Fruit fly (Drosophila melanogaster) whole organism, embryonic: Measurements from ENCODE around the gene CG32246.

Experiments
- CG11695 ChIP-seq: fragments of 200-800 bp; sonication (Bioruptor generic); IDR thresholded peaks from 3 replicates; pipeline ENCODE4 v1.3.6; 2022; ENCODE audit warnings: missing biosample characterization, missing genetic modification characterization
- CG15696 ChIP-seq: fragments of 200-800 bp; sonication (Bioruptor generic); optimal IDR thresholded peaks from 2 replicates; lab custom pipeline; 2019; ENCODE audit warnings: missing biosample characterization, mild to moderate bottlenecking, missing genetic modification characterization, moderate library complexity
- CG17912 ChIP-seq: fragments of 200-800 bp; sonication (Bioruptor generic); optimal IDR thresholded peaks from 2 replicates; lab custom pipeline; 2018; ENCODE audit warnings: missing biosample characterization, mild to moderate bottlenecking, missing genetic modification characterization
- CG1832 ChIP-seq: fragments of 200-800 bp; sonication (Bioruptor generic); optimal IDR thresholded peaks from 2 replicates; lab custom pipeline; 2017; ENCODE audit warnings: missing biosample characterization, mild to moderate bottlenecking, missing genetic modification characterization, inconsistent platforms
- CG18599 ChIP-seq: fragments of 200-800 bp; sonication (Bioruptor generic); optimal IDR thresholded peaks from 3 replicates; lab custom pipeline; 2017; ENCODE audit warnings: missing biosample characterization, missing genetic modification characterization, mild to moderate bottlenecking, moderate library complexity, missing genetic modification reagents
- CG2116 ChIP-seq: fragments of 200-800 bp; sonication (Bioruptor generic); optimal IDR thresholded peaks from 3 replicates; lab custom pipeline; 2018; ENCODE audit warnings: missing biosample characterization, mild to moderate bottlenecking, missing genetic modification characterization
- CG31388 ChIP-seq: fragments of 200-800 bp; sonication (Bioruptor generic); optimal IDR thresholded peaks from 2 replicates; lab custom pipeline; 2016; ENCODE audit warnings: missing biosample characterization, missing genetic modification characterization
- CG3847 ChIP-seq: fragments of 200-800 bp; sonication (Bioruptor generic); IDR thresholded peaks from 2 replicates; pipeline ENCODE4 v1.3.6; 2022; ENCODE audit warnings: missing biosample characterization, missing genetic modification characterization
- CG3995 ChIP-seq: fragments of 200-800 bp; sonication (Bioruptor generic); optimal IDR thresholded peaks from 3 replicates; lab custom pipeline; 2016; ENCODE audit warnings: missing biosample characterization, missing genetic modification characterization
- CG4360 ChIP-seq: fragments of 200-800 bp; sonication (Bioruptor generic); IDR thresholded peaks from 2 replicates; pipeline ENCODE4 v1.3.6; 2022; ENCODE audit warnings: missing biosample characterization, missing genetic modification characterization
- CG4707 ChIP-seq: fragments of 200-800 bp; sonication (Bioruptor generic); optimal IDR thresholded peaks from 2 replicates; lab custom pipeline; 2018; ENCODE audit warnings: missing biosample characterization, mild to moderate bottlenecking, missing genetic modification characterization, moderate library complexity
- CG6254 ChIP-seq: fragments of 200-800 bp; sonication (Bioruptor generic); optimal IDR thresholded peaks from 3 replicates; lab custom pipeline; 2017; ENCODE audit warnings: mild to moderate bottlenecking, missing biosample characterization, missing genetic modification reagents, missing genetic modification characterization
- CG9876 ChIP-seq: fragments of 200-800 bp; sonication (Bioruptor generic); optimal IDR thresholded peaks from 2 replicates; lab custom pipeline; 2016; ENCODE audit warnings: missing biosample characterization, missing genetic modification characterization
- CTCF ChIP-seq: fragments of 200-800 bp; sonication (Bioruptor generic); optimal IDR thresholded peaks from 2 replicates; lab custom pipeline; 2017; ENCODE audit warnings: missing biosample characterization, mild to moderate bottlenecking, missing genetic modification characterization, moderate library complexity
- Dll ChIP-seq: fragments of 200-800 bp; sonication (Bioruptor generic); IDR thresholded peaks from 4 replicates; pipeline ENCODE4 v1.3.6; 2022; ENCODE audit warnings: missing biosample characterization, missing genetic modification characterization; ENCODE audit not compliant: partially characterized antibody
- Dp ChIP-seq: fragments of 200-800 bp; sonication (Bioruptor generic); optimal IDR thresholded peaks from 2 replicates; lab custom pipeline; 2018; ENCODE audit warnings: missing biosample characterization, mild to moderate bottlenecking, missing genetic modification characterization, moderate library complexity
- Ets97D ChIP-seq: fragments of 200-800 bp; sonication (Bioruptor generic); optimal IDR thresholded peaks from 3 replicates; lab custom pipeline; 2016; ENCODE audit warnings: missing biosample characterization, missing genetic modification characterization
- Gsc ChIP-seq: fragments of 200-800 bp; sonication (Bioruptor generic); IDR thresholded peaks from 2 replicates; pipeline ENCODE4 v1.3.6; 2022; ENCODE audit warnings: missing biosample characterization, missing genetic modification characterization
- Hey ChIP-seq: fragments of 200-800 bp; sonication (Bioruptor generic); optimal IDR thresholded peaks from 3 replicates; lab custom pipeline; 2018; ENCODE audit warnings: missing biosample characterization, mild to moderate bottlenecking, missing genetic modification characterization
- HmgD ChIP-seq: fragments of 200-800 bp; sonication (Bioruptor generic); optimal IDR thresholded peaks from 3 replicates; lab custom pipeline; 2016; ENCODE audit warnings: missing biosample characterization, missing genetic modification characterization
- Lhr ChIP-seq: fragments of 200-800 bp; sonication (Bioruptor generic); optimal IDR thresholded peaks from 3 replicates; lab custom pipeline; 2017; ENCODE audit warnings: mild to moderate bottlenecking, missing biosample characterization, missing genetic modification reagents, missing genetic modification characterization
- Med ChIP-seq: fragments of 200-800 bp; sonication (Bioruptor generic); peaks from one replicate; lab custom pipeline; 2016; ENCODE audit warnings: missing biosample characterization, missing genetic modification characterization, mild to moderate bottlenecking, inconsistent platforms, moderate library complexity
- Opbp ChIP-seq: fragments of 200-800 bp; sonication (Bioruptor generic); IDR thresholded peaks from 3 replicates; pipeline ENCODE4 v1.3.6; 2022; ENCODE audit warnings: missing biosample characterization, missing genetic modification characterization; ENCODE audit not compliant: partially characterized antibody
- Six4 ChIP-seq: fragments of 200-800 bp; sonication (Bioruptor generic); optimal IDR thresholded peaks from 2 replicates; lab custom pipeline; 2016; ENCODE audit warnings: missing biosample characterization, missing genetic modification characterization
- Spps ChIP-seq: fragments of 200-800 bp; sonication (Bioruptor generic); optimal IDR thresholded peaks from 2 replicates; lab custom pipeline; 2018; ENCODE audit warnings: missing biosample characterization, mild to moderate bottlenecking, missing genetic modification characterization
- Sry-δ ChIP-seq: fragments of 200-800 bp; sonication (Bioruptor generic); optimal IDR thresholded peaks from 2 replicates; lab custom pipeline; 2016; ENCODE audit warnings: missing biosample characterization, missing genetic modification characterization
- ara ChIP-seq: fragments of 200-800 bp; sonication (Bioruptor generic); IDR thresholded peaks from 2 replicates; pipeline ENCODE4 v1.3.6; 2022; ENCODE audit warnings: missing biosample characterization, missing genetic modification characterization
- ash1 ChIP-seq: fragments of 200-800 bp; sonication (Bioruptor generic); optimal IDR thresholded peaks from 2 replicates; lab custom pipeline; 2018; ENCODE audit warnings: missing biosample characterization, mild to moderate bottlenecking, missing genetic modification characterization
- da ChIP-seq: fragments of 200-800 bp; sonication (Bioruptor generic); optimal IDR thresholded peaks from 2 replicates; lab custom pipeline; 2016; ENCODE audit warnings: missing biosample characterization, missing genetic modification characterization
- dati ChIP-seq: fragments of 200-800 bp; sonication (Bioruptor generic); IDR thresholded peaks from 2 replicates; pipeline ENCODE4 v1.3.6; 2022; ENCODE audit warnings: missing biosample characterization, missing genetic modification characterization
- dm ChIP-seq: fragments of 200-800 bp; sonication (Bioruptor generic); optimal IDR thresholded peaks from 3 replicates; lab custom pipeline; 2016; ENCODE audit warnings: missing biosample characterization, missing genetic modification characterization
- emc ChIP-seq: fragments of 200-800 bp; sonication (Bioruptor generic); optimal IDR thresholded peaks from 2 replicates; lab custom pipeline; 2016; ENCODE audit warnings: missing biosample characterization, missing genetic modification characterization
- en ChIP-seq: fragments of 200-800 bp; sonication (Bioruptor generic); optimal IDR thresholded peaks from 2 replicates; lab custom pipeline; 2016; ENCODE audit warnings: missing biosample characterization, missing genetic modification characterization
- fd64A ChIP-seq: fragments of 200-800 bp; sonication (Bioruptor generic); optimal IDR thresholded peaks from 3 replicates; lab custom pipeline; 2018; ENCODE audit warnings: missing biosample characterization, mild to moderate bottlenecking, missing genetic modification characterization
- fd96Cb ChIP-seq: fragments of 200-800 bp; sonication (Bioruptor generic); optimal IDR thresholded peaks from 2 replicates; lab custom pipeline; 2018; ENCODE audit warnings: missing biosample characterization, mild to moderate bottlenecking, missing genetic modification characterization, moderate library complexity
- gce ChIP-seq: fragments of 200-800 bp; sonication (Bioruptor generic); IDR thresholded peaks from 3 replicates; pipeline ENCODE4 v1.3.6; 2022; ENCODE audit warnings: missing biosample characterization, missing genetic modification characterization
- gem ChIP-seq: fragments of 200-800 bp; sonication (Bioruptor generic); optimal IDR thresholded peaks from 2 replicates; lab custom pipeline; 2019; ENCODE audit warnings: missing biosample characterization, mild to moderate bottlenecking, missing genetic modification characterization, moderate library complexity
- gfzf ChIP-seq: fragments of 200-800 bp; sonication (Bioruptor generic); optimal IDR thresholded peaks from 2 replicates; lab custom pipeline; 2016; ENCODE audit warnings: missing biosample characterization, mild to moderate bottlenecking, missing genetic modification characterization, moderate library complexity
- gro ChIP-seq: fragments of 200-800 bp; sonication (Bioruptor generic); optimal IDR thresholded peaks from 2 replicates; lab custom pipeline; 2016; ENCODE audit warnings: missing biosample characterization, missing genetic modification characterization
- gsb-n ChIP-seq: fragments of 200-800 bp; sonication (Bioruptor generic); optimal IDR thresholded peaks from 3 replicates; lab custom pipeline; 2018; ENCODE audit warnings: missing biosample characterization, mild to moderate bottlenecking, missing genetic modification characterization
- gt ChIP-seq: fragments of 200-800 bp; sonication (Bioruptor generic); IDR thresholded peaks from 2 replicates; pipeline ENCODE4 v1.3.6; 2022; ENCODE audit warnings: missing biosample characterization, missing genetic modification characterization
- ham ChIP-seq: fragments of 200-800 bp; sonication (Bioruptor generic); IDR thresholded peaks from 2 replicates; pipeline ENCODE4 v1.3.6; 2022; ENCODE audit warnings: missing biosample characterization, missing genetic modification characterization
- hkb ChIP-seq, 2 experiments: fragments of 200-800 bp in 1 of 2; fragments of >200 bp in 1 of 2; sonication (Bioruptor generic) in 1 of 2; IDR thresholded peaks in 1 of 2; optimal IDR thresholded peaks in 1 of 2; 2 replicates each; pipeline versions ENCODE4 v1.3.6 to Lab custom; 2017 to 2022; ENCODE audit warnings: missing biosample characterization in 1 of 2, missing genetic modification characterization in 1 of 2
- inv ChIP-seq: fragments of 200-800 bp; sonication (Bioruptor generic); IDR thresholded peaks from 2 replicates; pipeline ENCODE4 v1.3.6; 2022; ENCODE audit warnings: missing biosample characterization, missing genetic modification characterization; ENCODE audit not compliant: partially characterized antibody
- lilli ChIP-seq: fragments of 200-800 bp; sonication (Bioruptor generic); optimal IDR thresholded peaks from 3 replicates; lab custom pipeline; 2016; ENCODE audit warnings: missing biosample characterization, missing genetic modification characterization
- pum ChIP-seq: fragments of 200-800 bp; sonication (Bioruptor generic); optimal IDR thresholded peaks from 2 replicates; lab custom pipeline; 2016; ENCODE audit warnings: missing biosample characterization, missing genetic modification characterization
- run ChIP-seq: fragments of 200-800 bp; sonication (Bioruptor generic); optimal IDR thresholded peaks from 3 replicates; lab custom pipeline; 2018; ENCODE audit warnings: missing biosample characterization, mild to moderate bottlenecking, missing genetic modification characterization
- salm ChIP-seq: fragments of 200-800 bp; sonication (Bioruptor generic); optimal IDR thresholded peaks from 2 replicates; lab custom pipeline; 2018; ENCODE audit warnings: missing biosample characterization, mild to moderate bottlenecking, missing genetic modification characterization
- tap ChIP-seq: fragments of 200-800 bp; optimal IDR thresholded peaks from 3 replicates; lab custom pipeline; 2019; ENCODE audit warnings: missing biosample characterization, mild to moderate bottlenecking, missing genetic modification characterization, moderate library complexity
- vnd ChIP-seq: fragments of 200-800 bp; sonication (Bioruptor generic); IDR thresholded peaks from 3 replicates; pipeline ENCODE4 v1.3.6; 2022; ENCODE audit warnings: missing biosample characterization, missing genetic modification characterization; ENCODE audit not compliant: partially characterized antibody
- wdn ChIP-seq: fragments of 200-800 bp; sonication (Bioruptor generic); IDR thresholded peaks from 2 replicates; pipeline ENCODE4 v1.3.6; 2022; ENCODE audit warnings: missing biosample characterization, missing genetic modification characterization
- yki ChIP-seq: fragments of >200 bp; optimal IDR thresholded peaks from 3 replicates; lab custom pipeline; 2018

The CG32246 gene

dm6 chr3L:4611311-4611710, 9.7 kb upstream of the CG32246 start (continued):
- TF ChIP-seq inv (GFP tag; lab: Robert Waterston, UW) (no peak), gce (GFP tag; lab: Robert Waterston, UW) (peak; percentile 86; the same call in 2 of the 3 replicates), ham (no peak), CG18599 (GFP tag; lab: Kevin White, UChicago) (peak; percentile 47), emc (GFP tag; lab: Kevin White, UChicago) (no peak), pum (GFP tag; lab: Kevin White, UChicago) (peak; percentile 68), CG9876 (GFP tag; lab: Kevin White, UChicago) (no peak), Ets97D (GFP tag; lab: Kevin White, UChicago) (peak; percentile 27), Gsc (GFP tag; lab: Robert Waterston, UW) (peak; percentile 76), CG3995 (GFP tag; lab: Kevin White, UChicago) (no peak), gt (GFP tag; lab: Robert Waterston, UW) (peak; percentile 80), en (GFP tag; lab: Kevin White, UChicago) (peak; percentile 7), CG15696 (tag; lab: Kevin White, UChicago) (no peak), CG6254 (GFP tag; lab: Kevin White, UChicago) (peak; percentile 78), Med (GFP tag; lab: Kevin White, UChicago) (peak; percentile 92), da (GFP tag; lab: Kevin White, UChicago) (no peak), gsb-n (tag; lab: Kevin White, UChicago) (peak; percentile 80), CG4707 (GFP tag; lab: Kevin White, UChicago) (peak; percentile 55), ara (peak; percentile 94), Six4 (GFP tag; lab: Kevin White, UChicago) (peak; percentile 67), HmgD (GFP tag; lab: Kevin White, UChicago) (no peak), CG4360 (GFP tag; lab: Robert Waterston, UW) (no peak), CG2116 (GFP tag; lab: Kevin White, UChicago) (peak; percentile 13), gfzf (no peak), fd64A (GFP tag; lab: Kevin White, UChicago) (peak; percentile 62), salm (tag; lab: Kevin White, UChicago) (peak; percentile 23), CG1832 (GFP tag; lab: Kevin White, UChicago) (no peak), CG17912 (GFP tag; lab: Kevin White, UChicago) (no peak), yki (lab: Kevin White, UChicago) (no peak), lilli (peak; percentile 60), Lhr (GFP tag; lab: Kevin White, UChicago) (peak; percentile 24), Dp (GFP tag; lab: Kevin White, UChicago) (no peak), CG3847 (GFP tag; lab: Robert Waterston, UW) (no peak), Hey (tag; lab: Kevin White, UChicago) (no peak), Opbp (no peak), tap (peak; percentile 59), gem (tag; lab: Kevin White, UChicago) (peak; percentile 79), dm (GFP tag; lab: Kevin White, UChicago) (peak; percentile 46), ash1 (GFP tag; lab: Kevin White, UChicago) (no peak), CG11695 (GFP tag; lab: Robert Waterston, UW) (peak; percentile 71), Sry-δ (GFP tag; lab: Kevin White, UChicago) (peak; percentile 32), Spps (tag; lab: Kevin White, UChicago) (peak; percentile 59), dati (GFP tag; lab: Robert Waterston, UW) (0 out of 2 replicates have a peak, but pooled peaks have one; percentile 32), wdn (GFP tag; lab: Robert Waterston, UW) (0 out of 2 replicates have a peak, but pooled peaks have one; percentile 24), CG31388 (peak; percentile 35), Dll (GFP tag; lab: Robert Waterston, UW) (no peak), run (tag; lab: Kevin White, UChicago) (peak; percentile 28), fd96Cb (tag; lab: Kevin White, UChicago) (peak; percentile 81), hkb (optimal IDR thresholded peaks at IDR 0.05; lab: Kevin White, UChicago) (no peak), hkb (GFP tag; IDR thresholded peaks at IDR 0.05; lab: Robert Waterston, UW) (peak; percentile 83), vnd (GFP tag; lab: Robert Waterston, UW) (no peak), gro (no peak), CTCF (GFP tag; lab: Kevin White, UChicago) (peak; percentile 34)
